Worm (Caenorhabditis elegans): ENCODE data around the gene sti-1.

Gene sti-1

DNA sequence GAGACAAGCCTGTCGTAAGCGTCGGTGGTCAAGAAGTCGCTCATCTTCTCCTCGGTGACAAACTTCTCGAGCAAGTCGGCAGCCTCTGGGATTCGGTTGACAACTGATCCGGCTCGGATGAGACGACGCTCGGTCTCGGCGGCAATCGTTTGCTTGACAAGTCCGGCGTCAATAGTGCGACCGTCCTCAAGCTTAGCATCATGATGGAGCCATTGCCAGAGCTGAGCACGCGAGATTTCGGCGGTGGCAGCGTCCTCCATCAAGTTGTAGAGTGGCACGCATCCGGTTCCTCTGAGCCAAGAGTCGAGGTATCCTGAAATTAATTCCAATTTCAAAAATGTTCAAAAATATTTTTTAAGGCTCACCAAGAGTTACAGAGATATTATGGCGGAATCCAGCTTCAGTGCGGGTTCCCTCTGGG, 48.8 kb upstream of the sti-1 start:
- TF ChIP-seq mdl-1 (tag; optimal IDR thresholded peaks at IDR 0.05) (no peak), sma-3 (GFP tag; optimal IDR thresholded peaks at IDR 0.05) (peak; percentile 31), lin-11 (tag; optimal IDR thresholded peaks at IDR 0.05) (no peak)

ce11 chrV:724946-725806, 48.1 kb upstream of the sti-1 start:
- TF ChIP-seq ama-1 (optimal IDR thresholded peaks at IDR 0.05) (peak; percentile 92), C34F6.9 (tag; optimal IDR thresholded peaks at IDR 0.05) (no peak), R02D3.7 (tag; optimal IDR thresholded peaks at IDR 0.05) (no peak), nhr-21 (tag; optimal IDR thresholded peaks at IDR 0.05) (peak; percentile 16), nhr-129 (tag; optimal IDR thresholded peaks at IDR 0.05) (peak; percentile 35), Y55F3AM.14 (GFP tag; optimal IDR thresholded peaks at IDR 0.05) (peak; percentile 14), lin-11 (tag; optimal IDR thresholded peaks at IDR 0.05) (peak; percentile 13), sma-9 (GFP tag; optimal IDR thresholded peaks at IDR 0.05) (peak; percentile 41), sma-9 (tag; optimal IDR thresholded peaks at IDR 0.05) (no peak)

DNA sequence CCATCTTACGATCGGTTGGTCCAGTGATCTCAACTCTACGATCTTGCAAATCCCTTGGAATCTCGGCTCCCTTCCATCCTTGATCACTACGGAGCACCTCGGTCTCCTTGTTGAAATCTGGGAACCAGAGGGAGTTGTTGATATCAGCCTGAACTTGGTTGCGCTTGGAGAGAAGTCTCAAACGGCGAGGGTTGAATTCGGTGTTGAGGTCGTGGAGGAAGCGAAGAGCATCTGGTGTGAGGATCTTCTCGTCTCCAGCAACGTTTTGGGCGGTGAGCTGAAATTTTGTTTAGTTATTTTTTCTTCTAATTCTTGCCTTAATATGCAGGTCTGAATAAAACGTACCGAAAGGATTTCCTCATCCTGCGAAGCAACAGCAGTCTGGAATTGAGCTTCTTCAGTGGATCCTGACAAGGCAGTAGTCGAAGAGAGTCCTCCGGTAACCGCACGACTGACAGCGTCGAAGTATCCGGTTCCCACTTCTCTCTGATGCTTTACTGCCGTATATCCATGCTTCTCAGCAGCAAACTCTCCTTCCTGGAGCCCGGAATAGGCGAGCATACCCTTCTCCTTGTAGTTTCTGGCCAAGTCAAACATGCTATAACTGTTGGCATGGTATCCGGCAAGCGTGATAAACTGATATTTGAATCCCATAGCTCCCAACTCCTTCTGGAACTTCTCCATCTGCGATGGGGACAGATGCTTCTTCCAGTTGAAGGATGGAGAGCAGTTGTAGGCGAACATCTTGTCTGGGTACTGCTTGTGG, 47.3 kb upstream of the sti-1 start:
- TF ChIP-seq crh-2 (tag; optimal IDR thresholded peaks at IDR 0.05) (peak; percentile 14), mbf-1 (tag; optimal IDR thresholded peaks at IDR 0.05) (no peak), F13H6.1 (tag; optimal IDR thresholded peaks at IDR 0.05) (no peak), nhr-25 (tag; optimal IDR thresholded peaks at IDR 0.05) (no peak), Y55F3AM.14 (GFP tag; optimal IDR thresholded peaks at IDR 0.05) (peak; percentile 27), mab-5 (tag; optimal IDR thresholded peaks at IDR 0.05) (no peak), ztf-11 (tag; optimal IDR thresholded peaks at IDR 0.05) (no peak), nhr-10 (tag; optimal IDR thresholded peaks at IDR 0.05) (no peak), lsy-2 (tag; optimal IDR thresholded peaks at IDR 0.05) (peak in 1 of 2 experiments; percentile 29), lin-11 (tag; optimal IDR thresholded peaks at IDR 0.05) (no peak), nhr-11 (tag; optimal IDR thresholded peaks at IDR 0.05) (no peak), C34F6.9 (tag; optimal IDR thresholded peaks at IDR 0.05) (no peak), ama-1 (optimal IDR thresholded peaks at IDR 0.05) (peak; percentile 94), sma-3 (GFP tag; optimal IDR thresholded peaks at IDR 0.05) (no peak)

- TF ChIP-seq elt-1 (tag; optimal IDR thresholded peaks at IDR 0.05) = no peak
- no peak for TF ChIP-seq ztf-4 (tag; optimal IDR thresholded peaks at IDR 0.05)
- no peak for TF ChIP-seq mab-5 (tag; optimal IDR thresholded peaks at IDR 0.05)
- TF ChIP-seq aly-2 (tag; optimal IDR thresholded peaks at IDR 0.05) = no peak
- TF ChIP-seq mbf-1 (tag; optimal IDR thresholded peaks at IDR 0.05) = no peak
- TF ChIP-seq ZK546.5 (tag; optimal IDR thresholded peaks at IDR 0.05) = no peak
- TF ChIP-seq nhr-12 (tag; optimal IDR thresholded peaks at IDR 0.05) = no peak
- TF ChIP-seq nhr-11 (tag; optimal IDR thresholded peaks at IDR 0.05) = no peak
- TF ChIP-seq unc-39 (tag; optimal IDR thresholded peaks at IDR 0.05) = no peak
- no peak for TF ChIP-seq ztf-1 (GFP tag; conservative IDR thresholded peaks at IDR 0.05)
- TF ChIP-seq ama-1 (optimal IDR thresholded peaks at IDR 0.05) = peak; percentile 76
- TF ChIP-seq elt-3 (tag; optimal IDR thresholded peaks at IDR 0.05) = no peak
- TF ChIP-seq ceh-16 (tag; optimal IDR thresholded peaks at IDR 0.05) = no peak
- TF ChIP-seq lin-11 (tag; optimal IDR thresholded peaks at IDR 0.05) = peak; percentile 38
- TF ChIP-seq zag-1 (tag; optimal IDR thresholded peaks at IDR 0.05) = no peak
- TF ChIP-seq nhr-21 (tag; optimal IDR thresholded peaks at IDR 0.05) = peak; percentile 41
- TF ChIP-seq unc-62 (GFP tag; optimal IDR thresholded peaks at IDR 0.05) = no peak
- TF ChIP-seq sem-4 (tag; optimal IDR thresholded peaks at IDR 0.05) = no peak
- TF ChIP-seq lin-39 (tag; optimal IDR thresholded peaks at IDR 0.05) = no peak
- no peak for TF ChIP-seq egl-27 (tag; optimal IDR thresholded peaks at IDR 0.05)
- no peak for TF ChIP-seq skn-1 (tag; optimal IDR thresholded peaks at IDR 0.05)
- TF ChIP-seq snpc-4 (tag; optimal IDR thresholded peaks at IDR 0.05) = no peak
- TF ChIP-seq blmp-1 (tag; optimal IDR thresholded peaks at IDR 0.05; ENCODE audit: insufficient read depth) = no peak
- no peak for TF ChIP-seq C34F6.9 (tag; optimal IDR thresholded peaks at IDR 0.05)
- peak; percentile 24 for TF ChIP-seq crh-2 (tag; optimal IDR thresholded peaks at IDR 0.05)
- TF ChIP-seq fos-1 (tag; optimal IDR thresholded peaks at IDR 0.05) = peak; percentile 1
- no peak for TF ChIP-seq ceh-82 (tag; optimal IDR thresholded peaks at IDR 0.05)
- no peak for TF ChIP-seq sma-3 (GFP tag; optimal IDR thresholded peaks at IDR 0.05)
- TF ChIP-seq mdl-1 (tag; optimal IDR thresholded peaks at IDR 0.05) = no peak
- TF ChIP-seq sma-9 (GFP tag; optimal IDR thresholded peaks at IDR 0.05) = peak; percentile 20
- no peak for TF ChIP-seq sma-9 (tag; optimal IDR thresholded peaks at IDR 0.05)
- TF ChIP-seq nhr-23 (tag; optimal IDR thresholded peaks at IDR 0.05) = no peak
- no peak for TF ChIP-seq F13H6.1 (tag; optimal IDR thresholded peaks at IDR 0.05)
- TF ChIP-seq nhr-77 (tag; optimal IDR thresholded peaks at IDR 0.05) = no peak
These were observed 46.5 kb upstream of the sti-1 start for ce11 chrV:726573-727483.

Measured in whole organism, L2 larva.